Worm (Caenorhabditis elegans): ENCODE results near the gene F25D1.5.

Gene F25D1.5

DNA sequence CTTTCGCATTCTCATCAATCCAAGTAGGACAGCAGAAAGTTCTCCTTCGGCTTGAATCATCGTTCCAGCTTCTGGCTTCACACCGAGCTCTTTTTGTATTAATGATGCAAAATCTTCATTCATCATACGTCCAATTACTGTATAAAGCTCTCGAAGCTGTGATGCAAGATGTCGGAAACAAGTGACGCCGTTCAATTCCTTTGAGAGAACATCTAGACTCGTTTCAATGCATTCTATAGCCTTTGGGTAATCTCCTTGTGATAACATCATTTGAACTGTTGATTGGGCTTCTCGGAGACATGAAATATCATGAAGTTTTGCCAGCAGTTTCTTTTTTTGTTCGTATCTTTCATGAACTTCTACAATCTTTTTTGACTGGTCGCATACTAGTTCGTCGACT, 21.9 kb upstream of the F25D1.5 start:
- TF ChIP-seq mbf-1 (tag; optimal IDR thresholded peaks at IDR 0.05) (no peak), lin-13 (GFP tag; optimal IDR thresholded peaks at IDR 0.05) (no peak), C34F6.9 (tag; optimal IDR thresholded peaks at IDR 0.05) (no peak), aly-2 (tag; optimal IDR thresholded peaks at IDR 0.05) (no peak), nhr-12 (tag; optimal IDR thresholded peaks at IDR 0.05) (no peak)

- TF ChIP-seq nhr-10 (tag; optimal IDR thresholded peaks at IDR 0.05), result no peak
- TF ChIP-seq sma-9 (GFP tag; optimal IDR thresholded peaks at IDR 0.05), result peak; percentile 50
- no peak for TF ChIP-seq sma-9 (tag; optimal IDR thresholded peaks at IDR 0.05)
- TF ChIP-seq alr-1 (tag; optimal IDR thresholded peaks at IDR 0.05), result no peak
- TF ChIP-seq C34F6.9 (tag; optimal IDR thresholded peaks at IDR 0.05), result no peak
- no peak for TF ChIP-seq nhr-237 (tag; optimal IDR thresholded peaks at IDR 0.05)
- TF ChIP-seq fos-1 (tag; optimal IDR thresholded peaks at IDR 0.05), result no peak
- peak; percentile 19 for TF ChIP-seq gmeb-1 (tag; optimal IDR thresholded peaks at IDR 0.05)
- no peak for TF ChIP-seq elt-3 (tag; optimal IDR thresholded peaks at IDR 0.05)
- TF ChIP-seq nhr-11 (tag; optimal IDR thresholded peaks at IDR 0.05), result no peak
- TF ChIP-seq nhr-12 (tag; optimal IDR thresholded peaks at IDR 0.05), result no peak
- TF ChIP-seq crh-2 (tag; optimal IDR thresholded peaks at IDR 0.05), result no peak
- TF ChIP-seq nhr-77 (tag; optimal IDR thresholded peaks at IDR 0.05), result no peak
- no peak for TF ChIP-seq ztf-1 (GFP tag; conservative IDR thresholded peaks at IDR 0.05)
- TF ChIP-seq sma-3 (GFP tag; optimal IDR thresholded peaks at IDR 0.05), result no peak
- TF ChIP-seq mbf-1 (tag; optimal IDR thresholded peaks at IDR 0.05), result no peak
- no peak for TF ChIP-seq nhr-23 (tag; optimal IDR thresholded peaks at IDR 0.05)
Observed at ce11 chrV:10564830-10565365, 18.3 kb upstream of the F25D1.5 start, which contains the start of gene cat-4. TSS of gene cat-4 (plus strand) at chrV:10564880.

ce11 chrV:10564140-10564539, 17.6 kb upstream of the F25D1.5 start:
- peak; percentile 17 for TF ChIP-seq blmp-1 (tag; optimal IDR thresholded peaks at IDR 0.05; ENCODE audit: insufficient read depth)
- no peak for TF ChIP-seq ztf-11 (tag; optimal IDR thresholded peaks at IDR 0.05)

- no peak for TF ChIP-seq nhr-21 (tag; optimal IDR thresholded peaks at IDR 0.05)
- no peak for TF ChIP-seq unc-62 (GFP tag; optimal IDR thresholded peaks at IDR 0.05)
- no peak for TF ChIP-seq C34F6.9 (tag; optimal IDR thresholded peaks at IDR 0.05)
- TF ChIP-seq nhr-11 (tag; optimal IDR thresholded peaks at IDR 0.05), result no peak
- no peak for TF ChIP-seq nhr-6 (tag; optimal IDR thresholded peaks at IDR 0.05)
- TF ChIP-seq nhr-77 (tag; optimal IDR thresholded peaks at IDR 0.05), result no peak
- TF ChIP-seq lsy-2 (tag; optimal IDR thresholded peaks at IDR 0.05), result no peak
- no peak for TF ChIP-seq unc-55 (GFP tag; optimal IDR thresholded peaks at IDR 0.05)
- no peak for TF ChIP-seq alr-1 (tag; optimal IDR thresholded peaks at IDR 0.05)
- TF ChIP-seq aly-2 (tag; optimal IDR thresholded peaks at IDR 0.05), result no peak
- TF ChIP-seq Y55F3AM.14 (GFP tag; optimal IDR thresholded peaks at IDR 0.05), result no peak
Observed at ce11 chrV:10562817-10563216, 16.2 kb upstream of the F25D1.5 start.

DNA sequence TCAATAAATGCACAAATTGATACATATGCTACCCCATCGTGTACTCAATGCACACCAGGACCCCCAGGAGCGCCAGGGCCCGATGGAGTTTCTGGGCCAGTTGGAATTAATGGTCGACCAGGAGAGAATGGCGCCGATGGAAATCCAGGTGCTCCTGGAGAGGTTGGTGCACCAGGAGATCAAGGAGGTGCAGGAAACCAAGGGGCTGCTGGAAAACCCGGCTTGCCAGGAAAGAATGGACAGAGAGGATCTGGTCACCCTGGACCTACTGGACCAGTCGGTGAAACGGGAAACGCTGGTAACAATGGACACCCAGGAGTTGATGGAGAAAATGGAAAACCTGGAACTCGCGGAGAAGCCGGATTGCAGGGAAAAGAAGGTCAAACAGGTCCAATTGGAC, 15.0 kb upstream of the F25D1.5 start:
- TF ChIP-seq nhr-129 (tag; optimal IDR thresholded peaks at IDR 0.05) (no peak), unc-39 (tag; optimal IDR thresholded peaks at IDR 0.05) (no peak), ceh-82 (tag; optimal IDR thresholded peaks at IDR 0.05) (no peak), nhr-11 (tag; optimal IDR thresholded peaks at IDR 0.05) (no peak)

DNA sequence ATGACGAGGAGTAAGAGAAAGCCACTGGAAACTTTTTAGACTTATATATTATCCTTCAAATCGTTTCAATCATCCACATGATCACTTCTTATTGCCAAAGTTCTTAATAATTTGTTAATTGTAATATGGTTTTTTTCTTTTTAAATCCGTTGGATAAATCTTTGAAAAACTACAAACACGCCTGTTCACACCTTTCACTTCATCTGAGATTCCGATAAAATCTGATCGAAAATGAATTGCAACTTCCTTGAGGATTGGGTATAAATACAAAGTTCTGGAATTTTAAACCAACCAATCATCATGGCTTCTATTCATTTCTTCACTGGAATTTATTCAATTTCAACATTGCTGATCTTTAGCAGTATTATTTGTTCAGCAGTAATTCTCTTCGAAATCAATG, 14.0 kb upstream of the F25D1.5 start, which contains the start of gene col-152:
TSS of gene col-152 (plus strand) at position 301 of the 400 bp plus-strand sequence.
- no peak for TF ChIP-seq lsy-2 (tag; optimal IDR thresholded peaks at IDR 0.05)
- no peak for TF ChIP-seq skn-1 (tag; optimal IDR thresholded peaks at IDR 0.05)
- no peak for TF ChIP-seq nhr-10 (tag; optimal IDR thresholded peaks at IDR 0.05)
- TF ChIP-seq nhr-77 (tag; optimal IDR thresholded peaks at IDR 0.05), result no peak
- no peak for TF ChIP-seq nhr-21 (tag; optimal IDR thresholded peaks at IDR 0.05)
- no peak for TF ChIP-seq egl-27 (tag; optimal IDR thresholded peaks at IDR 0.05)
- no peak for TF ChIP-seq lin-39 (tag; optimal IDR thresholded peaks at IDR 0.05)
- TF ChIP-seq dmd-4 (tag; optimal IDR thresholded peaks at IDR 0.05), result no peak
- TF ChIP-seq ama-1 (optimal IDR thresholded peaks at IDR 0.05), result no peak
- no peak for TF ChIP-seq nhr-237 (tag; optimal IDR thresholded peaks at IDR 0.05)
- TF ChIP-seq elt-3 (tag; optimal IDR thresholded peaks at IDR 0.05), result no peak
- TF ChIP-seq unc-39 (tag; optimal IDR thresholded peaks at IDR 0.05), result no peak
- TF ChIP-seq mab-5 (tag; optimal IDR thresholded peaks at IDR 0.05), result no peak
- TF ChIP-seq unc-55 (GFP tag; optimal IDR thresholded peaks at IDR 0.05), result no peak
- TF ChIP-seq Y55F3AM.14 (GFP tag; optimal IDR thresholded peaks at IDR 0.05), result no peak
- TF ChIP-seq nhr-25 (tag; optimal IDR thresholded peaks at IDR 0.05), result no peak
- TF ChIP-seq fos-1 (tag; optimal IDR thresholded peaks at IDR 0.05), result no peak
- TF ChIP-seq sem-4 (tag; optimal IDR thresholded peaks at IDR 0.05), result no peak
- TF ChIP-seq ztf-4 (tag; optimal IDR thresholded peaks at IDR 0.05), result no peak
- no peak for TF ChIP-seq lin-13 (GFP tag; optimal IDR thresholded peaks at IDR 0.05)

All from whole organism, L2 larva.